Worm (Caenorhabditis elegans): ENCODE results near the gene ugt-58.

Gene ugt-58

DNA sequence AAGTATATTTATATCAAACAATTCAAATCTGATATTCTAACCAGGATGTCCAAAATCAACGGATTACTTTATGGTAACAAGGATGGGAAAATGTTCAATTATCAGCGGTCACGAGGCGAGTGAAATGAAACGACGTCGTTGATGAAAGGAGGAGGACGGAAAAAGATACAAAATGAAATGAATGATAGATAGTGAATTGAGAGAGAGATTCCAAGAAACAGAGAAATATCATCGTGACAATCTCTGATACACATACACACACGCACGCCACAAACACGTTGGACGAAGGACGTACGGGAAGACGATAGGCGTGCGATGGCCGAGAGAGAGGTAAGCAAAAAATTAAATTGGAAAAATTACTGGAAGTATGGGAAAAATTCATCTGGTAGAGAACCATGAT is 14.5 kb upstream of the ugt-58 start:
- peak; percentile 96 for TF ChIP-seq nhr-25 (tag; optimal IDR thresholded peaks at IDR 0.05)
- no peak for TF ChIP-seq peb-1 (tag; optimal IDR thresholded peaks at IDR 0.05)
- TF ChIP-seq mdl-1 (tag; optimal IDR thresholded peaks at IDR 0.05) = peak; percentile 75 to 91
- TF ChIP-seq ceh-16 (tag; optimal IDR thresholded peaks at IDR 0.05) = peak; percentile 36
- TF ChIP-seq crh-2 (tag; optimal IDR thresholded peaks at IDR 0.05) = peak; percentile 63
- TF ChIP-seq ceh-82 (tag; optimal IDR thresholded peaks at IDR 0.05) = no peak
- peak; percentile 63 for TF ChIP-seq gmeb-1 (tag; optimal IDR thresholded peaks at IDR 0.05)
- no peak for TF ChIP-seq skn-1 (tag; optimal IDR thresholded peaks at IDR 0.05)
- TF ChIP-seq lin-11 (tag; optimal IDR thresholded peaks at IDR 0.05) = no peak
- TF ChIP-seq zag-1 (tag; optimal IDR thresholded peaks at IDR 0.05) = no peak
- TF ChIP-seq unc-55 (GFP tag; optimal IDR thresholded peaks at IDR 0.05) = no peak
- TF ChIP-seq sma-9 (GFP tag; optimal IDR thresholded peaks at IDR 0.05) = peak; percentile 95
- no peak for TF ChIP-seq sma-9 (tag; optimal IDR thresholded peaks at IDR 0.05)
- TF ChIP-seq nhr-77 (tag; optimal IDR thresholded peaks at IDR 0.05) = no peak
- TF ChIP-seq dmd-4 (tag; optimal IDR thresholded peaks at IDR 0.05) = no peak
- TF ChIP-seq Y55F3AM.14 (GFP tag; optimal IDR thresholded peaks at IDR 0.05) = peak; percentile 1
- TF ChIP-seq nhr-6 (tag; optimal IDR thresholded peaks at IDR 0.05) = peak; percentile 58
- peak; percentile 55 for TF ChIP-seq C34F6.9 (tag; optimal IDR thresholded peaks at IDR 0.05)
- TF ChIP-seq elt-3 (tag; optimal IDR thresholded peaks at IDR 0.05) = no peak
- no peak for TF ChIP-seq snpc-4 (tag; optimal IDR thresholded peaks at IDR 0.05)
- TF ChIP-seq nhr-10 (tag; optimal IDR thresholded peaks at IDR 0.05) = no peak
- no peak for TF ChIP-seq mbf-1 (tag; optimal IDR thresholded peaks at IDR 0.05)
- TF ChIP-seq ztf-1 (GFP tag; conservative IDR thresholded peaks at IDR 0.05) = no peak
- peak in 1 of 2 experiments; percentile 72 for TF ChIP-seq lsy-2 (tag; optimal IDR thresholded peaks at IDR 0.05)
- TF ChIP-seq blmp-1 (tag; optimal IDR thresholded peaks at IDR 0.05; ENCODE audit: insufficient read depth) = peak; percentile 86
- peak; percentile 21 for TF ChIP-seq lin-13 (GFP tag; optimal IDR thresholded peaks at IDR 0.05)
- no peak for TF ChIP-seq ztf-11 (tag; optimal IDR thresholded peaks at IDR 0.05)
- TF ChIP-seq F13H6.1 (tag; optimal IDR thresholded peaks at IDR 0.05) = peak; percentile 68
- TF ChIP-seq ZK546.5 (tag; optimal IDR thresholded peaks at IDR 0.05) = no peak
- peak; percentile 67 for TF ChIP-seq ztf-4 (tag; optimal IDR thresholded peaks at IDR 0.05)
- TF ChIP-seq nhr-21 (tag; optimal IDR thresholded peaks at IDR 0.05) = peak; percentile 95
- TF ChIP-seq nhr-12 (tag; optimal IDR thresholded peaks at IDR 0.05) = no peak
- TF ChIP-seq lin-39 (tag; optimal IDR thresholded peaks at IDR 0.05) = no peak
- TF ChIP-seq ama-1 (optimal IDR thresholded peaks at IDR 0.05) = peak; percentile 41
- no peak for TF ChIP-seq unc-39 (tag; optimal IDR thresholded peaks at IDR 0.05)
- TF ChIP-seq sma-3 (GFP tag; optimal IDR thresholded peaks at IDR 0.05) = peak; percentile 84
- no peak for TF ChIP-seq elt-1 (tag; optimal IDR thresholded peaks at IDR 0.05)
- TF ChIP-seq sem-4 (tag; optimal IDR thresholded peaks at IDR 0.05) = peak; percentile 85
- TF ChIP-seq fos-1 (tag; optimal IDR thresholded peaks at IDR 0.05) = peak; percentile 74
- TF ChIP-seq nhr-23 (tag; optimal IDR thresholded peaks at IDR 0.05) = no peak
- TF ChIP-seq nhr-11 (tag; optimal IDR thresholded peaks at IDR 0.05) = no peak
- no peak for TF ChIP-seq nhr-237 (tag; optimal IDR thresholded peaks at IDR 0.05)
- no peak for TF ChIP-seq aly-2 (tag; optimal IDR thresholded peaks at IDR 0.05)
- TF ChIP-seq unc-62 (GFP tag; optimal IDR thresholded peaks at IDR 0.05) = no peak
- peak; percentile 31 for TF ChIP-seq mab-5 (tag; optimal IDR thresholded peaks at IDR 0.05)
- no peak for TF ChIP-seq R02D3.7 (tag; optimal IDR thresholded peaks at IDR 0.05)
- TF ChIP-seq alr-1 (tag; optimal IDR thresholded peaks at IDR 0.05) = no peak
- TF ChIP-seq nhr-129 (tag; optimal IDR thresholded peaks at IDR 0.05) = peak; percentile 87
- peak; percentile 57 for TF ChIP-seq egl-27 (tag; optimal IDR thresholded peaks at IDR 0.05)

Data from whole organism, L2 larva.